Worm (Caenorhabditis elegans): Measurements from ENCODE around the gene rbc-1.
A peak's percentile ranks its signal among the peaks of the same experiment; 100 is the strongest.

The rbc-1 gene

ce11 chrX:14561416-14561973 lies 49.7 kb upstream of the rbc-1 start (continued):
- TF ChIP-seq sox-4 (tag; optimal IDR thresholded peaks at IDR 0.05) (no peak), pat-9 (tag; optimal IDR thresholded peaks at IDR 0.05) (no peak)

ce11 chrX:14562286-14563086 lies 48.7 kb upstream of the rbc-1 start:
- no peak for TF ChIP-seq F13H6.1 (tag; optimal IDR thresholded peaks at IDR 0.05)
- TF ChIP-seq unc-42 (tag; optimal IDR thresholded peaks at IDR 0.05) = no peak
- TF ChIP-seq ceh-22 (tag; optimal IDR thresholded peaks at IDR 0.05) = no peak
- TF ChIP-seq hlh-15 (tag; optimal IDR thresholded peaks at IDR 0.05) = no peak
- no peak for TF ChIP-seq hlh-6 (tag; optimal IDR thresholded peaks at IDR 0.05)
- TF ChIP-seq nfya-1 (tag; optimal IDR thresholded peaks at IDR 0.05) = no peak
- no peak for TF ChIP-seq K09A11.1 (tag; optimal IDR thresholded peaks at IDR 0.05; ENCODE audit: insufficient read depth)
- TF ChIP-seq ets-4 (tag; optimal IDR thresholded peaks at IDR 0.05) = no peak
- no peak for TF ChIP-seq pros-1 (tag; optimal IDR thresholded peaks at IDR 0.05)
- no peak for TF ChIP-seq ceh-45 (GFP tag; IDR thresholded peaks at IDR 0.05)
- no peak for TF ChIP-seq ttx-3 (tag; optimal IDR thresholded peaks at IDR 0.05)
- no peak for TF ChIP-seq madf-2 (tag; optimal IDR thresholded peaks at IDR 0.05)
- TF ChIP-seq odd-2 (tag; optimal IDR thresholded peaks at IDR 0.05) = no peak
- no peak for TF ChIP-seq ref-2 (tag; optimal IDR thresholded peaks at IDR 0.05)

ce11 chrX:14563818-14564217 lies 47.4 kb upstream of the rbc-1 start:
- TF ChIP-seq mec-3 (tag; optimal IDR thresholded peaks at IDR 0.05; ENCODE audit: borderline replicate concordance) = no peak
- TF ChIP-seq K09A11.1 (tag; optimal IDR thresholded peaks at IDR 0.05; ENCODE audit: insufficient read depth) = no peak
- no peak for TF ChIP-seq sdc-2 (tag; optimal IDR thresholded peaks at IDR 0.05)
- TF ChIP-seq ceh-9 (tag; optimal IDR thresholded peaks at IDR 0.05) = no peak

DNA sequence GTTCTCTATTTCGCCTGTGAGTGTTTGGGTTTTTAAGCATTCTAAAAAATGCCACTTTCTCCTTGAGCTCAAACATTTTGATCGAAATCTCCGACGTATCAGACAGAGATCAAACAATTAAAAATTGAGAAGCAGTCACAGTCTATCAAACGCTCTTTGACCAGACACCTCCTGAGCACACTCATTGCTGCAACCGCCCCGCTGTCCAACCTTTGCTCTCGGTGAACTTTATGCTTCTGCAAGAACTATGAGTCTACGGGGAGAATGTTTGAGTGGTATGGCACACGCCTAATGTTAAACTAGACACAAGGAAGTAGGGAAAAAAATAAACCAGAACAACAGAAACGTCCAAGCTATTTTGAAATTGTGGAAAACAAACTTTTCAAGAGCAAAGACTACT lies 45.9 kb upstream of the rbc-1 start:
- TF ChIP-seq C38D4.7 (GFP tag; optimal IDR thresholded peaks at IDR 0.05) = no peak
- TF ChIP-seq ttx-3 (tag; optimal IDR thresholded peaks at IDR 0.05) = no peak
- TF ChIP-seq pat-9 (tag; optimal IDR thresholded peaks at IDR 0.05) = no peak
- no peak for TF ChIP-seq C08G9.2 (tag; optimal IDR thresholded peaks at IDR 0.05)
- TF ChIP-seq zip-5 (tag; optimal IDR thresholded peaks at IDR 0.05) = no peak
- no peak for TF ChIP-seq syd-9 (tag; optimal IDR thresholded peaks at IDR 0.05)

DNA sequence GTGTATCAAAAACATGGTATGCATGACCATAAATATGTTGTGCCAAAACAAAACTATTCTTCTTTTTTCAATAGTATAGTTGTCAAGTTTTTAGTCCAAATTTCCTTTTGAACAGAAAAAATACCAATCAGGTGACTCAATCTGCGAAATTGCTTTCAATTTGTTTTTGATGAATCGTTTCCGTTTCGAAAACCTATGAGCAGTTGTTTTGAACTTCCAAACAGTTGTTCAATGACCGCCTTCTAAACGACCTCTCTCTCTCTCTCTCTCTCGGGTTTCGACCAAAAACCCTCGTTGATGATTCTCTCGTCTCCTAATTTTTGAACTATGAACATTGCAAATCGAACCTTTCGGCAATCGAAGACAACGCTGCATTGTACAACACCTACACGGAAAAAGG lies 45.1 kb upstream of the rbc-1 start:
- no peak for TF ChIP-seq Y22D7AL.16 (tag; optimal IDR thresholded peaks at IDR 0.05)
- TF ChIP-seq mec-3 (tag; optimal IDR thresholded peaks at IDR 0.05; ENCODE audit: borderline replicate concordance) = no peak
- TF ChIP-seq hlh-6 (tag; optimal IDR thresholded peaks at IDR 0.05) = no peak
- TF ChIP-seq pha-4 (tag; optimal IDR thresholded peaks at IDR 0.05) = no peak
- TF ChIP-seq unc-86 (tag; optimal IDR thresholded peaks at IDR 0.05) = no peak
- no peak for TF ChIP-seq ceh-48 (tag; optimal IDR thresholded peaks at IDR 0.05)
- TF ChIP-seq ceh-14 (tag; optimal IDR thresholded peaks at IDR 0.05) = no peak
- no peak for TF ChIP-seq che-1 (tag; optimal IDR thresholded peaks at IDR 0.05)

DNA sequence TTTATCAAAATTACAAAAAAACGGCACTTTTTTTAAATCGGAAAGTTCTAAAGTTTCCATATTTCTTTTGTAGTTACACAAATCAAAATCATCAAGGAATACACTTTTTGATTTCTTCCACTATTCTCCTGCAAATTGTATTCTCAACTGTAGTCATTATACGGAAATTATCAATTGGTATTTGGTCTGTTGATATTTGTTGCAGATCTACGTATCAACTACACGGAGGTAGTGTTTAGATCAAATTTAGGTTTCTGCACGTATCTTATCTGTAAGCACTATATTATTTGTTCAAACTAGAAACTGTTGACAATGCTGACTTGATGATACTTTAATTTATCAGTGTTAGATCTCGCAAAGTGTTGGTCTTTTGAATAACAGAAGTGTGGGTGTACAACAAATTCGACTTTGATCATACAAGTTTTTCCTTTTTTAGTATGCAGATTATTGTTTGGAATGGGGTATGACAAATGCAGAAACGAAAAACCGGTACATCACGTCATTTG lies 42.9 kb upstream of the rbc-1 start:
- TF ChIP-seq madf-2 (tag; optimal IDR thresholded peaks at IDR 0.05) = no peak
- no peak for TF ChIP-seq K02D7.2 (tag; optimal IDR thresholded peaks at IDR 0.05)
- no peak for TF ChIP-seq ceh-6 (GFP tag; optimal IDR thresholded peaks at IDR 0.05)
- TF ChIP-seq hlh-30 (tag; optimal IDR thresholded peaks at IDR 0.05; ENCODE audit: insufficient read depth) = no peak
- TF ChIP-seq dve-1 (tag; optimal IDR thresholded peaks at IDR 0.05) = peak; percentile 7
- TF ChIP-seq ceh-31 (tag; optimal IDR thresholded peaks at IDR 0.05) = no peak
- no peak for TF ChIP-seq ceh-48 (tag; optimal IDR thresholded peaks at IDR 0.05)
- TF ChIP-seq elt-2 (tag; optimal IDR thresholded peaks at IDR 0.05) = peak; percentile 14
- no peak for TF ChIP-seq hlh-13 (GFP tag; optimal IDR thresholded peaks at IDR 0.05)
- no peak for TF ChIP-seq eyg-1 (tag; optimal IDR thresholded peaks at IDR 0.05)

All from whole organism, late embryonic.